Worm (Caenorhabditis elegans) whole organism, late embryonic: Measurements from ENCODE around the gene nhr-137.

Experiments
- C08G9.2 ChIP-seq: sonication (generic microtip); optimal IDR thresholded peaks from 2 replicates; lab custom pipeline; 2016; ENCODE audit warnings: mild to moderate bottlenecking, missing genetic modification characterization, moderate library complexity, missing compliant biosample characterization
- Y22D7AL.16 ChIP-seq: sonication (generic microtip); optimal IDR thresholded peaks from 2 replicates; lab custom pipeline; 2016; ENCODE audit warnings: missing genetic modification characterization, missing compliant biosample characterization
- ama-1 ChIP-seq: fragments of 150-350 bp; optimal IDR thresholded peaks from 2 replicates; lab custom pipeline; 2014
- ceh-14 ChIP-seq: sonication (generic microtip); optimal IDR thresholded peaks from 2 replicates; lab custom pipeline; 2016; ENCODE audit warnings: missing genotype, missing genetic modification characterization, missing compliant biosample characterization
- ceh-22 ChIP-seq: sonication (generic microtip); optimal IDR thresholded peaks from 2 replicates; lab custom pipeline; 2017; ENCODE audit warnings: missing biosample characterization, missing genetic modification characterization
- ceh-24 ChIP-seq: sonication (generic microtip); optimal IDR thresholded peaks from 2 replicates; lab custom pipeline; 2016; ENCODE audit warnings: mild to moderate bottlenecking, missing genetic modification characterization, missing compliant biosample characterization
- ceh-30 ChIP-seq: fragments of 150-350 bp; optimal IDR thresholded peaks from 2 replicates; lab custom pipeline; 2014; ENCODE audit warnings: missing biosample characterization, missing genetic modification characterization
- ceh-31 ChIP-seq: sonication (generic microtip); optimal IDR thresholded peaks from 2 replicates; lab custom pipeline; 2016; ENCODE audit warnings: missing genetic modification characterization, missing compliant biosample characterization
- ceh-34 ChIP-seq: sonication (generic microtip); optimal IDR thresholded peaks from 2 replicates; lab custom pipeline; 2016; ENCODE audit warnings: mild to moderate bottlenecking, missing genetic modification characterization, missing compliant biosample characterization
- ceh-45 ChIP-seq: fragments of 200-800 bp; sonication (Bioruptor generic); IDR thresholded peaks from 2 replicates; pipeline ENCODE4 v1.3.6; 2022; ENCODE audit warnings: missing genetic modification reagents, missing genetic modification characterization, missing compliant biosample characterization
- ceh-48 ChIP-seq: sonication (generic microtip); optimal IDR thresholded peaks from 2 replicates; lab custom pipeline; 2016; ENCODE audit warnings: missing genetic modification characterization, inconsistent platforms, missing compliant biosample characterization
- che-1 ChIP-seq: sonication (generic microtip); optimal IDR thresholded peaks from 2 replicates; lab custom pipeline; 2016; ENCODE audit warnings: mild to moderate bottlenecking, missing genetic modification characterization, missing compliant biosample characterization
- elt-2 ChIP-seq: sonication (generic microtip); optimal IDR thresholded peaks from 2 replicates; lab custom pipeline; 2016; ENCODE audit warnings: missing genetic modification reagents, missing genetic modification characterization, missing compliant biosample characterization
- elt-4 ChIP-seq: sonication (generic microtip); optimal IDR thresholded peaks from 2 replicates; lab custom pipeline; 2016; ENCODE audit warnings: missing genetic modification characterization, missing compliant biosample characterization
- fax-1 ChIP-seq: sonication (generic microtip); optimal IDR thresholded peaks from 2 replicates; lab custom pipeline; 2016; ENCODE audit warnings: missing genotype, missing genetic modification characterization, missing compliant biosample characterization
- fkh-10 ChIP-seq: fragments of 150-350 bp; optimal IDR thresholded peaks from 2 replicates; lab custom pipeline; 2014; ENCODE audit warnings: missing biosample characterization, missing genetic modification reagents, missing genetic modification characterization
- fkh-6 ChIP-seq: sonication (generic microtip); optimal IDR thresholded peaks from 2 replicates; lab custom pipeline; 2016; ENCODE audit warnings: missing genetic modification characterization, missing compliant biosample characterization
- hlh-13 ChIP-seq: fragments of 200-800 bp; sonication (Bioruptor generic); optimal IDR thresholded peaks from 2 replicates; lab custom pipeline; 2018; ENCODE audit warnings: mild to moderate bottlenecking, missing genetic modification characterization, missing compliant biosample characterization
- hlh-6 ChIP-seq: sonication (generic microtip); optimal IDR thresholded peaks from 2 replicates; lab custom pipeline; 2016; ENCODE audit warnings: missing genotype, missing genetic modification characterization, missing compliant biosample characterization
- hlh-8 ChIP-seq: sonication (generic microtip); optimal IDR thresholded peaks from 2 replicates; lab custom pipeline; 2016; ENCODE audit warnings: missing genotype, missing genetic modification characterization, missing compliant biosample characterization
- lin-11 ChIP-seq: fragments of 200-800 bp; sonication (Bioruptor generic); optimal IDR thresholded peaks from 2 replicates; lab custom pipeline; 2018; ENCODE audit warnings: mild to moderate bottlenecking, missing genetic modification characterization, missing compliant biosample characterization
- nhr-232 ChIP-seq: sonication (generic microtip); optimal IDR thresholded peaks from 2 replicates; lab custom pipeline; 2016; ENCODE audit warnings: missing genetic modification characterization, missing compliant biosample characterization
- odd-2 ChIP-seq: sonication (generic microtip); optimal IDR thresholded peaks from 2 replicates; lab custom pipeline; 2017; ENCODE audit warnings: antibody characterized with exemption, mild to moderate bottlenecking, missing genetic modification characterization, missing compliant biosample characterization
- pag-3 ChIP-seq: sonication (generic microtip); optimal IDR thresholded peaks from 2 replicates; lab custom pipeline; 2016; ENCODE audit warnings: missing compliant biosample characterization, missing genetic modification characterization, borderline replicate concordance
- pax-1 ChIP-seq: fragments of 150-350 bp; optimal IDR thresholded peaks from 2 replicates; lab custom pipeline; 2014; ENCODE audit warnings: missing biosample characterization, missing genetic modification characterization
- pha-2 ChIP-seq: sonication (generic microtip); optimal IDR thresholded peaks from 2 replicates; lab custom pipeline; 2017; ENCODE audit warnings: mild to moderate bottlenecking, missing genetic modification characterization, missing compliant biosample characterization
- pha-4 ChIP-seq: fragments of 150-350 bp; optimal IDR thresholded peaks from 2 replicates; lab custom pipeline; 2018; ENCODE audit warnings: missing biosample characterization, missing genetic modification reagents, missing genetic modification characterization
- rnt-1 ChIP-seq: sonication (generic microtip); optimal IDR thresholded peaks from 2 replicates; lab custom pipeline; 2016; ENCODE audit warnings: missing genetic modification characterization, missing compliant biosample characterization
- sox-2 ChIP-seq: fragments of 200-800 bp; sonication (Bioruptor generic); IDR thresholded peaks from 2 replicates; pipeline ENCODE4 v1.3.6; 2022; ENCODE audit warnings: missing genetic modification reagents, missing genetic modification characterization, missing compliant biosample characterization
- sox-4 ChIP-seq: sonication (generic microtip); optimal IDR thresholded peaks from 2 replicates; lab custom pipeline; 2017; ENCODE audit warnings: mild to moderate bottlenecking, missing genetic modification characterization, inconsistent platforms, missing compliant biosample characterization
- tbx-7 ChIP-seq: sonication (generic microtip); optimal IDR thresholded peaks from 2 replicates; lab custom pipeline; 2016; ENCODE audit warnings: missing genotype, missing genetic modification characterization, missing compliant biosample characterization
- unc-42 ChIP-seq: sonication (generic microtip); optimal IDR thresholded peaks from 2 replicates; lab custom pipeline; 2016; ENCODE audit warnings: missing genotype, missing genetic modification characterization, missing compliant biosample characterization

The nhr-137 gene

DNA sequence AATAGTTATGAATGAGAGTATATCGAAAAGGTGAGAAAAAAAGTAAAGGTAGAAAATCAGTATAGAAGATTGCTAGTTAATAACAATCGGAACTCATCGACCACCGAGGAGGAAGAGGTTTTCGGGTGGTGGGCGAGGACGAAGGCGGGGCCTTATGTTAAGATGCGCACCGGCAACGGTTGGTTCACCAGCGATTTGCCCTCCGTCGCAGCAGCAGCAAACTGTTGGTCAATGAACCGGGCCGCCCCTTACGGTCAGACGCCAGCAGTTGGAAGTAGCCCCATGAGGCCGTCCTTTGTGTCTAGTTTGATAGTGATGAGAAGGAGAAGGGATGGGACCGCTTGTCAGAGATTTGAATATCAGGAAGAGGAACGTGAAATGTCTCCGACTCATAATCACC, at the start of gene nhr-137:
TSS of gene nhr-137 (minus strand) at position 101 of the 400 bp plus-strand sequence.
- TF ChIP-seq tbx-7 (tag; lab: Kevin White, UChicago) (no peak), ceh-14 (tag; lab: Kevin White, UChicago) (no peak), pha-4 (no peak), hlh-13 (GFP tag; lab: Kevin White, UChicago) (no peak)
- TF ChIP-seq, all 69 proteins: peak for 0

DNA sequence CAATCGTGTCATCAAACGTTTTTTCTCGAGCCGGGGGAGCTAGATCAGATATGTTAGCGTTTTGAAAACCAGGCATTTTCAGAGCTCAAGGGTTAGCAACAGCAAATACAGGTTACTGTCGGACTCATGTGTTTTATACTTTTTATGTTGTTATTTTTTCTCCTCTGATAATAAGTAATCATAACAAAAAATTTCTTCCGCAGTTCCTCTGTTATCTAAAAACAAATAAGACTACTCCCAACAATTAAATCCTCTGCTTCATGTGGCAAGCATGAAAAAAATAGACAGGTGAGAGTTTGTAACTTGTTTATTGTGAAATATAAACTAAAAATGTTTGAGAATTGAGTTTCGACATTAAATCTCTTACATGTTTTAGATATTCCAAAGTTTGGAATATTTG, 49.8 kb upstream of the nhr-137 start, which contains the start of gene smf-2:
TSS of gene smf-2 (minus strand) at position 101 of the 400 bp plus-strand sequence.
- TF ChIP-seq odd-2 (tag; lab: Kevin White, UChicago) (no peak), ceh-30 (tag; lab: Kevin White, UChicago) (no peak), pha-2 (tag; lab: Kevin White, UChicago) (no peak), nhr-232 (tag; lab: Kevin White, UChicago) (no peak), ceh-48 (tag; lab: Kevin White, UChicago) (no peak), Y22D7AL.16 (tag; lab: Kevin White, UChicago) (no peak), sox-4 (no peak), ceh-24 (tag; lab: Kevin White, UChicago) (no peak), elt-2 (tag; lab: Kevin White, UChicago) (no peak), hlh-6 (tag; lab: Kevin White, UChicago) (no peak), ceh-31 (tag; lab: Kevin White, UChicago) (no peak), pag-3 (tag; lab: Kevin White, UChicago) (no peak), fax-1 (tag; lab: Kevin White, UChicago) (no peak), ceh-45 (GFP tag; lab: Robert Waterston, UW) (no peak), C08G9.2 (tag; lab: Kevin White, UChicago) (no peak)

DNA sequence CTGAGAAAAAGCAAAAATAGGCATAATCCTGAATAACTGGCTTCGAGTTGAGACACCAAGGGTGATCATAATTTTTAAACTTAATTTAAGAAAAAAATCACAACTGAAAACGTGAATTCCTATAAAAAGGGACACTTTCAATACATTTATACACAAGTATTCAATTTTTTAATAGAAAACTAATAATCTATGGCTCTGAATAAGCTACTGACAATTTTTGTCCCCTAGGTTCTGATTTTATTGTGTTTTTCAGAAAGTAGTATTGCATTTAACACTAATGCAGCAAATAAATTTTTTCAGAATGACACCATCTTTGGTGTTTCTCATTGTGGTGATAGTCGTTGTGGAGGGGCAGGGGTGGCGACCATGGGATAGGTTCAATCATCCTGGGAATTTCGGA, 44.5 kb upstream of the nhr-137 start, which contains the start of gene nas-11:
TSS of gene nas-11 (plus strand) at position 301 of the 400 bp plus-strand sequence.
- no peak for TF ChIP-seq ama-1 (lab: Kevin White, UChicago)
- TF ChIP-seq pax-1 (tag; lab: Kevin White, UChicago): no peak
- TF ChIP-seq Y22D7AL.16 (tag; lab: Kevin White, UChicago): no peak
- no peak for TF ChIP-seq ceh-34 (tag; lab: Kevin White, UChicago)
- no peak for TF ChIP-seq sox-2 (GFP tag; lab: Robert Waterston, UW)
- no peak for TF ChIP-seq rnt-1 (tag; lab: Kevin White, UChicago)
- no peak for TF ChIP-seq ceh-22 (tag; lab: Kevin White, UChicago)

DNA sequence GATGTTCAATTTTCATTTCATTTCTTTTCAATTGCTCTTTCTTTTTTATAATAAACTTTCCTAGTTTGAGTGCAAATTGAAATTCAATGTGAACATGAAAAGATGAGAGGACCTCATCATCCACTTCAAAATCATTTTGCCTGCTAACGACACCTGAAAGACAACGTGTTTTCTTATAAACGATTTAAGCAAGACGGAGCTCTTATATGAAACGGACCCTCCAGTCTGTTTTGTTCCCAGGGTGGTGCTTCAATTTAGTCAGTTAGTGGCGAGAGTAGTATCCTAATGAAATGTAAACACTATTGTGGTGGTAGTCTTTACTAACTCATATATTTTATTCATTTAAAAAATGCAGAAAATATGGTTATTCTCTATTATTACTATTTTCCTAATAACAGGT, 40.4 kb upstream of the nhr-137 start, which contains the start of gene acr-3:
TSS of gene acr-3 (plus strand) at position 301 of the 400 bp plus-strand sequence.
- TF ChIP-seq che-1 (tag; lab: Kevin White, UChicago) (no peak), pag-3 (tag; lab: Kevin White, UChicago) (no peak), hlh-8 (tag; lab: Kevin White, UChicago) (no peak), fkh-10 (GFP tag; lab: Kevin White, UChicago) (no peak), elt-4 (no peak)

DNA sequence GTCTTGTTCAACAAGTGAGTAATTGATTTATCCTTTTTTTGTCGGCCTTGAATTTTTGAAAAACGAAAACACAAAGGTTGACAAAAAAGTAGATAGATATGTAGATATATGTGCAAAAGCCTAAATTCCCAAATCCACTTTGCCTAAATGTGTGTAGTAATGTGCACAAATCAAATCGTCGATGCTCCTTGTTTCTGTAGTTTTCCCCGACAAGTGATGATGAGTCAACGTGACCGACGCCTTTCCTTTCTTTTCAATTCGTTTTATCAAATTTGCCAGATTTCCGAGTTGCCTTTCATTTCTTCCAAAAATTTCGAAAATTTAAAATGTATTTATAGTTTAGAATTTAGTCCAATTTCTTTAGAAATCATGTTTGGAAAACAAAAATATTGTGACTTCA, 36.3 kb upstream of the nhr-137 start:
- no peak for TF ChIP-seq pha-2 (tag; lab: Kevin White, UChicago)
- TF ChIP-seq unc-42 (tag; lab: Kevin White, UChicago): peak; percentile 94

DNA sequence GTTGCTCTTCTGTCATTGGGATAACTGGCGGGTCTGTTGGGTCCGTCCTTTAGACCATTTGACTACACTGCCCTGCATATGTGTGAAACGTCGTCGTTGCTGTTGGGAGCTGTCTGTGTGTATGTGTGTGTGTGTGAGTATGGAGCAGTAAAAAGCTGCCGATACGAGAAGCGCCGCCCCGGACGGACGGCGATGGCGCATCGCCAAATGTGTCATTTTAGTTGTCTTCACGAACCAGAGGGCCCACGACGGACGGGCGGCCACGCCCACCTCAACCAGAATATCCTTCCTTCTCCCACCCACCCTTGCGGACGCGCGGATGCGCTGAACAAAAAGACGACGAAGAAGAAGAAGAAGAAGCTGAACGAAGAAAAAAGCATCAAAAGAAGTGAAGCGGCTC, 33.4 kb upstream of the nhr-137 start, which contains the start of gene acr-2:
TSS of gene acr-2 (plus strand) at position 301 of the 400 bp plus-strand sequence.
- no peak for TF ChIP-seq fkh-6 (tag; lab: Kevin White, UChicago)
- TF ChIP-seq C08G9.2 (tag; lab: Kevin White, UChicago): peak; percentile 27
- TF ChIP-seq lin-11 (tag; lab: Kevin White, UChicago): no peak
